Worm (Caenorhabditis elegans) whole organism, midembryonic: ENCODE results near the gene T23F6.2.

Experiments used
- T22C8.4 ChIP-seq: fragments of 200-800 bp; sonication (Bioruptor generic); IDR thresholded peaks from 2 replicates; pipeline ENCODE4 v1.3.6; 2022; ENCODE audit warnings: missing genetic modification characterization, missing compliant biosample characterization
- cog-1 ChIP-seq: sonication (generic microtip); optimal IDR thresholded peaks from 2 replicates; lab custom pipeline; 2016; ENCODE audit warnings: missing genetic modification characterization, missing compliant biosample characterization
- flt-1 ChIP-seq: fragments of 200-800 bp; sonication (Bioruptor generic); IDR thresholded peaks from 2 replicates; pipeline ENCODE4 v1.3.6; 2022; ENCODE audit warnings: missing genetic modification characterization, missing compliant biosample characterization
- klf-2 ChIP-seq: fragments of 200-800 bp; sonication (Bioruptor generic); conservative IDR thresholded peaks from 2 replicates; pipeline ENCODE4 v1.3.6; 2022; ENCODE audit warnings: missing genetic modification reagents, missing genetic modification characterization, missing compliant biosample characterization
- med-1 ChIP-seq: sonication (generic microtip); optimal IDR thresholded peaks from 2 replicates; lab custom pipeline; 2017; ENCODE audit warnings: missing genetic modification characterization, mild to moderate bottlenecking, missing compliant biosample characterization, antibody characterized with exemption, missing genetic modification reagents; ENCODE audit not compliant: insufficient read depth
- ref-1 ChIP-seq: fragments of 200-800 bp; sonication (Bioruptor generic); conservative IDR thresholded peaks from 2 replicates; pipeline ENCODE4 v1.3.6; 2022; ENCODE audit warnings: missing genetic modification reagents, missing genetic modification characterization, missing compliant biosample characterization
- tab-1 ChIP-seq: fragments of 200-800 bp; sonication (Bioruptor generic); IDR thresholded peaks from 2 replicates; pipeline ENCODE4 v1.3.6; 2022; ENCODE audit warnings: missing genetic modification characterization, missing compliant biosample characterization
- ztf-23 ChIP-seq: fragments of 200-800 bp; sonication (Bioruptor generic); IDR thresholded peaks from 2 replicates; pipeline ENCODE4 v1.3.6; 2022; ENCODE audit warnings: missing genetic modification reagents, missing genetic modification characterization, missing compliant biosample characterization
- ztf-29 ChIP-seq: fragments of 200-800 bp; sonication (Bioruptor generic); IDR thresholded peaks from 2 replicates; pipeline ENCODE4 v1.3.6; 2022; ENCODE audit warnings: missing genetic modification reagents, missing genetic modification characterization, missing compliant biosample characterization

The T23F6.2 gene

DNA sequence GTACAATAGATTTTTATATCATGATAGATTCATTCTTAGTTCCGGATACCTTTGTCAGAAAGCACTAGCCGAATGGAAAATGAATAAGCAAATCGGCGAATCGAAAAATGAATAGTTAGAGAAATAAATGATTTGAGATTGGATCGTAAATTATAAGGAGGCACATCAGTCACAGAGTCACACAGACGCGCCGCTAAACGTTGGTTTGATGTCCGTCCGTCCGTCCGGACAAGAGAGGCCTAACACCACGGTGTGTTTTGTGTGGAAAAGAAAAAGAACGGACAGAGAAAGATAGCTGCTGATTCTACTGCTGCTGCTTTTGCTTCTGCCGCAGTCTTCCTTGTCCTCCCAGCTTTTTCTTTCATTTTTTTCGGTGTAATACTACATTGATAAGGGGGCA lies 20.2 kb upstream of the T23F6.2 start:
- no peak for TF ChIP-seq ztf-29
- TF ChIP-seq med-1 (GFP tag; lab: Kevin White, UChicago), result no peak
- no peak for TF ChIP-seq ztf-23 (GFP tag; lab: Robert Waterston, UW)

ce11 chrIV:12703811-12704210 lies 17.3 kb upstream of the T23F6.2 start, which contains the start of gene C27D8.4:
TSS of gene C27D8.4 (plus strand) at chrIV:12704111.
- no peak for TF ChIP-seq tab-1 (GFP tag; lab: Robert Waterston, UW)
- no peak for TF ChIP-seq klf-2 (GFP tag; lab: Robert Waterston, UW)
- TF ChIP-seq ztf-23 (GFP tag; lab: Robert Waterston, UW), result no peak
- TF ChIP-seq med-1 (GFP tag; lab: Kevin White, UChicago), result no peak
- no peak for TF ChIP-seq cog-1
- TF ChIP-seq T22C8.4, result no peak
- TF ChIP-seq flt-1 (GFP tag; lab: Robert Waterston, UW), result no peak
- TF ChIP-seq ref-1 (GFP tag; lab: Robert Waterston, UW), result no peak
- no peak for TF ChIP-seq ztf-29

- TF ChIP-seq flt-1 (GFP tag; lab: Robert Waterston, UW), result no peak
- TF ChIP-seq ztf-29, result no peak
- TF ChIP-seq med-1 (GFP tag; lab: Kevin White, UChicago), result no peak
- TF ChIP-seq tab-1 (GFP tag; lab: Robert Waterston, UW), result no peak
- no peak for TF ChIP-seq ztf-23 (GFP tag; lab: Robert Waterston, UW)
These were observed 10.2 kb upstream of the T23F6.2 start, which contains the start of gene C27D8.2 for ce11 chrIV:12710996-12711395. TSS of gene C27D8.2 (plus strand) at chrIV:12711217.

ce11 chrIV:12711644-12712043 lies 9.5 kb upstream of the T23F6.2 start, which contains the start of gene C27D8.3:
TSS of gene C27D8.3 (minus strand) at chrIV:12711744.
- TF ChIP-seq ztf-29 (no peak), T22C8.4 (no peak)

DNA sequence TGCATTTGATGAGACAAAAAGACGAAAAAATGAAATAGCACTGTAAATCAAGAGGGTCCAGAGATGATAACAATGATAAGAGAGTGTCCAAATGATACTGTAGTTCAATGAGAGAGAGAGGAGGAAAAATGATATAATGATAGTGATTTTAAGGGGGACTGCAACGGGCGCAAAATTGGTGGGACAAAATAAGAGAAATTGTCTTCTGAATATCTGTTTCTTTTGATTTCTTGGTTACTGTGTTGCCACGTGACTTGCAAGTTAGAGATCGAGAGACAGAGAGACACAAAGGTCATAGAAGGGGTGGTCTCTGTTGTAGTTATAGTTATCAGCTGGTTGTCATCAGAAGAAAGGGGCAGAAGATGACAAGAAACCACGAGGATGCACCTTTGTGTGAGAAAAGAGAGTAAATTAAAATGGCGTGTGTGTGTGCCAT lies 5.2 kb upstream of the T23F6.2 start:
- no peak for TF ChIP-seq med-1 (GFP tag; lab: Kevin White, UChicago)
- no peak for TF ChIP-seq klf-2 (GFP tag; lab: Robert Waterston, UW)
- no peak for TF ChIP-seq cog-1
- TF ChIP-seq flt-1 (GFP tag; lab: Robert Waterston, UW), result no peak
- TF ChIP-seq tab-1 (GFP tag; lab: Robert Waterston, UW), result no peak
- TF ChIP-seq ztf-29, result no peak
- TF ChIP-seq ref-1 (GFP tag; lab: Robert Waterston, UW), result no peak
- no peak for TF ChIP-seq ztf-23 (GFP tag; lab: Robert Waterston, UW)
- no peak for TF ChIP-seq T22C8.4

DNA sequence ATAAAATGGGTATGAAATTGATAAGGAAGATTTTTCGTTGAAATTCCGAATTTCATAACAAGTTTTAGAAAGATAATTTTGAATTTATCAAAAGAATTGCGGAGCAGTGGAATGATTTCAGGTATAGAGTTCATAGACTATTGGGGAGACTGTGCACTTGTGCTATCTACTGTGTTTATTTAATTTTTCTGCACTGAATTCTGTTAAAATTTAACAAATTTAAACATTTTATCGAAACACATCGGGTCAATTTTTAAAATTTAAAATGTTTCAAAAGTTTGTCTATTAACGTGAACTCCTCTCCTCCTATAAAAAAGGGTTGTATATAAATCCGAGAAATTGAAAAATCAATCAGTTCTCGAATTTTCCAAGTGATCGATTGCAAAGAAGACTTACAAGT lies 3.6 kb upstream of the T23F6.2 start, which contains the start of gene C27D8.1:
TSS of gene C27D8.1 (plus strand) at position 301 of the 400 bp plus-strand sequence.
- no peak for TF ChIP-seq flt-1 (GFP tag; lab: Robert Waterston, UW)
- TF ChIP-seq ztf-23 (GFP tag; lab: Robert Waterston, UW), result no peak
- no peak for TF ChIP-seq T22C8.4
- TF ChIP-seq tab-1 (GFP tag; lab: Robert Waterston, UW), result no peak
- no peak for TF ChIP-seq ref-1 (GFP tag; lab: Robert Waterston, UW)
- no peak for TF ChIP-seq med-1 (GFP tag; lab: Kevin White, UChicago)
- no peak for TF ChIP-seq ztf-29
- no peak for TF ChIP-seq cog-1
- no peak for TF ChIP-seq klf-2 (GFP tag; lab: Robert Waterston, UW)

- no peak for TF ChIP-seq cog-1
- no peak for TF ChIP-seq med-1 (GFP tag; lab: Kevin White, UChicago)
- no peak for TF ChIP-seq ztf-23 (GFP tag; lab: Robert Waterston, UW)
- TF ChIP-seq tab-1 (GFP tag; lab: Robert Waterston, UW), result no peak
- TF ChIP-seq ref-1 (GFP tag; lab: Robert Waterston, UW), result no peak
- no peak for TF ChIP-seq klf-2 (GFP tag; lab: Robert Waterston, UW)
- no peak for TF ChIP-seq flt-1 (GFP tag; lab: Robert Waterston, UW)
- no peak for TF ChIP-seq ztf-29
- no peak for TF ChIP-seq T22C8.4
These were observed 1.5 kb upstream of the T23F6.2 start, which contains the start of gene idpp-7 for ce11 chrIV:12719664-12720063. TSS of gene idpp-7 (plus strand) at chrIV:12719964.

DNA sequence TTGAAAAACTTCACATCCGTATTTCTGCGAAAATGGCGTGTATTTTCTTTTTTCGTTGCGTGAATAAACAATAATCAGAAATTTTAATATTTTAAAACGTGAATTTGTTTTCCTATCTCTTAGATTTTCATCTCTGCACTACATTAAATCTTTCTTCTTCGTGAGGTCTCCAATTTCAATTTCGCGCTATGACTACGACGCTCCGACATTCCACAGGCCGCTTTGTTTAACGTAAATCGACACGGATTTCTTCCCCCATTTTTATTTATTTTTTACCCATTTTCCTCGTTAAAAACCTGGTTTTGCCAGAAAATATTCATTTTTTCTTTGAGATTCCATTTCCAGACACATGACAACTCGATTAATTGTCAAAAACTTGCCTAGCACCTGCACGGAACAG lies 3.5 kb downstream of the T23F6.2 start, which contains the start of the genes T23F6.3 and rbd-1:
TSS of gene T23F6.3 (minus strand) at position 120 of the 400 bp plus-strand sequence.
TSS of gene rbd-1 (plus strand) at position 346 of the 400 bp plus-strand sequence.
- TF ChIP-seq flt-1 (GFP tag; lab: Robert Waterston, UW) (no peak), T22C8.4 (no peak), med-1 (GFP tag; lab: Kevin White, UChicago) (no peak), ztf-23 (GFP tag; lab: Robert Waterston, UW) (peak; percentile 65; the same call in 1 of the 2 replicates), ztf-29 (no peak), tab-1 (GFP tag; lab: Robert Waterston, UW) (no peak), ref-1 (GFP tag; lab: Robert Waterston, UW) (no peak), klf-2 (GFP tag; lab: Robert Waterston, UW) (0 out of 2 replicates have a peak, but pooled peaks have one; percentile 10), cog-1 (peak; percentile 38)

- TF ChIP-seq ztf-23 (GFP tag; lab: Robert Waterston, UW) (no peak), med-1 (GFP tag; lab: Kevin White, UChicago) (no peak), ztf-29 (no peak), T22C8.4 (no peak), ref-1 (GFP tag; lab: Robert Waterston, UW) (no peak), flt-1 (GFP tag; lab: Robert Waterston, UW) (no peak), tab-1 (GFP tag; lab: Robert Waterston, UW) (no peak), klf-2 (GFP tag; lab: Robert Waterston, UW) (no peak), cog-1 (no peak)
These were observed 4.1 kb downstream of the T23F6.2 start for ce11 chrIV:12725228-12725627.

DNA sequence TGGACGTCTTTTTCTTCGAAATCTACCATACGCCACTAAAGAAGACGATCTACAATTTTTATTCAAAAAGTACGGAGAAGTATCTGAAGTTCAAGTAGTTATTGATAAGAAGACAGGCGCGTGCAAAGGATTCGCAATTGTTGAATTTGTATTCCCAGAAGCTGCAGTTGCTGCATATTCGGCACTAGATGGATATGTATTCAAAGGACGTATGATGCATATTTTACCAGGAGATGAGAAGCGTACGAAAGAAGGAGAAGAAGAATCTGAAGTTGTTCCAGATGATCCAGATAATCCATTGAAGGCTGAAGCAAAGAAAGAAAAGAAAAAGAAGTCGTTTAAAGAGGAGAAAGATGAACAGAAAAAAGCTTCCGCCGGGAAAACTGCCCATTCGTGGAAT lies 4.8 kb downstream of the T23F6.2 start:
- TF ChIP-seq T22C8.4 (no peak), ref-1 (GFP tag; lab: Robert Waterston, UW) (no peak), med-1 (GFP tag; lab: Kevin White, UChicago) (no peak), cog-1 (no peak), ztf-29 (no peak), flt-1 (GFP tag; lab: Robert Waterston, UW) (no peak), ztf-23 (GFP tag; lab: Robert Waterston, UW) (no peak), tab-1 (GFP tag; lab: Robert Waterston, UW) (no peak), klf-2 (GFP tag; lab: Robert Waterston, UW) (no peak)
